Fruit fly (Drosophila melanogaster) whole organism, larva: ENCODE results near the gene lqfR.

Source experiments
- noc ChIP-seq: fragments of 200-800 bp; sonication (Bioruptor generic); optimal IDR thresholded peaks from 3 replicates; lab custom pipeline; 2019; ENCODE audit warnings: missing biosample characterization, mild to moderate bottlenecking, missing genetic modification characterization, moderate library complexity

Gene lqfR

dm6 chr3R:22447195-22447873, 36.2 kb downstream of the lqfR start, which contains the start of gene CG34288:
Gene CG34288, minus strand, starts transcription at chr3R:22447263.
- peak; percentile 35 for TF ChIP-seq noc (tag; lab: Kevin White, UChicago)

- TF ChIP-seq noc (tag; lab: Kevin White, UChicago) = peak; percentile 28
Observed at dm6 chr3R:22447874-22448254, 36.8 kb downstream of the lqfR start, which contains the start of gene CG34376. Gene CG34376, plus strand, starts transcription at chr3R:22448099.

DNA sequence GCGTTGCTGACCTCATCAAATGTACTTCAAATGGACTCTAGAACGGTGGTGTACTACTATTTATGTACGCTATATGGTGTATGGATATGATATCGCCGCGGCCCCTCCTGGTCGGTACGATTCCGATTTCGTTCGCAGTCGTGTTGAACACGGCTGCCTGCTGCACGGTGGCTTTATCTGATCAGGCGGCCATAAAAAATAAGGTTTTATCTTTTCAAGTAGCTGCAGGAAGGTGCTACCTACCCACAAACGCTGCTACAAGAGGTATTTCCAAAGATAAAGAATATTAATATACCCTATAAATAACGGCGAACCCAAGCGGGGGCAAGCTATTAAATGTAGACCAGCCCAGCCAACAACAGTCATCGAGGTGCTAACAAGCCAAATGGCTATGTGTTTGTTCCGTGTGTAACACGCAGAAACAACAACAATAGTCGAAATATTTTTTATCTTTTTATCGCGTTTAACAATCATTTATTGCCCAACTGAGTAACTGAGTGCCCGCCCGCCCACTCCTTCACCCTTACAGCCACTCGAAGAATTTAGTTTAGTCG, 38.8 kb downstream of the lqfR start:
- TF ChIP-seq noc (tag; lab: Kevin White, UChicago) = no peak

DNA sequence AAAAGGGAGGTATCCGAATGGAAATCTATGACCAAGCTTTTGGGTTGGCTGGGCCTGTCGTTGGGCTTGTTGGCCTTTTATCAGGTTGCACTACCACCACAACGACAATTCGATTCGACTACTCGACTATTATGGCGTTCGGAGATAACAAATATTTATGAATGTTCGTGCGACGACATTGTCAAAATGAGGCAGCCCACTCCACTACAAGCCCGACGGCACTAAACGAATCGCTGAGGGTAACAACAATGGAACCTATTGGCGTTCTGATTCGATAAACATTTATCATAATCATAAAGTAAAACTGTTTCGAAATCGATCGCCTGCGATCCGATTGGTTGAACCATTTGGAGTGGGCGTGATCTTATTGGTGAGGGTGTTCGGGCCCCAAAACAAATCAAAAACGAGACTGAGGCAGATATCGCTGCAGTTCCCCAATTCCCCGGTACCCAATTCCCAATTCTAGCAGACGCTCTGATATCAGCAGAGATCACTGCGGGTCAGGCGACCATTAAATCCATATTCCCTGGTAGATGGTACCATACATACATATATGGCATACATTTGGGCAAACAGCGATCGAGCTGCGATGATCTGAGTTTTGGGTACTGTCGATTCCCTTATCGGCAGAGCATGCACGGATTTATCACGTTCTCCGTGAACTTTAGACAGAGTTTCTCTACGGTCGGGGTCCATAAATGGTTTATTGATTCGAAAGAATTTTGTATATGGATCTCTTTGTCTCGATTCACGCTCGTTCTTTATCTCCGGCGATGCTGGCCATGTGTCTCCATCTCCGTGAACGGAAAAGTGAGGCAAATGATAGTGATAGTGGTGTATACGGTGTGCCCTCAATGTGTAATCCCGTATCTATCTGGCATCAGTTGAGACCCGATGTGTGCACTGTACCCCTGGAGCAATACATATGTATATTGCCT, 43.6 kb downstream of the lqfR start:
- TF ChIP-seq noc (tag; lab: Kevin White, UChicago) = no peak

DNA sequence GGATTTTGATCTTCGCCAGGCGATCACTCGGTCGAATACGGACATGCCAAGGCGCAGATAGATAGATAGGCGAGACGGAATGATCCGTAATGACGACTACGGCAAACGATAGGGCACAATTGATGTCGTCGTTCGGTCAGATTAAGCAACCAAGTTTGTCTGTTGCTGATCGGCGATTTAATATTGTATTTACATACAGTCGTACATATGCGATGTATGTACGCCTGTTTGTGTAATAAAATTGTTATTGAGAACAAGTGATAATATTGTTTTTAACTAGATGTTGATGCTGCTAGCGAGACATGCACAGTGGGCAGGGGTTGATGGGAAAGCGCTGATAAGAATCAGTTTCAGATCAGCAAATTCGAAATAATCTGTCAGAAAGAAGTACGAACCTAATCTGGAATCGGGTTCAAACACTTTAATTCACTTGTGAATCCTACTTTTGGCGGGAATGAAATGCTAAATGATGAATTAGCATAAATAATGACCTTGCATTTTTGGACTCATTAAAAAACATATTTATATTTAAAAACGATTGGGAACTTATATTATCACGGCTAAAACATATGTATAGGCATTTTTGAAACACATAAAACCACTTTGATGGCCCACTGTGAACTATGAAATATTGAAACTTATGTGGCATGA, 44.4 kb downstream of the lqfR start:
- peak; percentile 24 for TF ChIP-seq noc (tag; lab: Kevin White, UChicago)

- no peak for TF ChIP-seq noc (tag; lab: Kevin White, UChicago)
Observed at dm6 chr3R:22456007-22456406, 44.9 kb downstream of the lqfR start.

- TF ChIP-seq noc (tag; lab: Kevin White, UChicago) = no peak
Observed at dm6 chr3R:22461673-22462585, 50.8 kb downstream of the lqfR start, which contains the start of the genes Rpn7 and AP-2mu. Gene Rpn7, minus strand, starts transcription at chr3R:22462054. Gene AP-2mu, plus strand, starts transcription at chr3R:22462455.

dm6 chr3R:22464611-22465113, 53.6 kb downstream of the lqfR start, which contains the start of gene CG7054:
Gene CG7054, plus strand, starts transcription at chr3R:22464985.
- peak; percentile 73 for TF ChIP-seq noc (tag; lab: Kevin White, UChicago)

- TF ChIP-seq noc (tag; lab: Kevin White, UChicago) = no peak
Observed at dm6 chr3R:22465138-22465537, 54.0 kb downstream of the lqfR start.

DNA sequence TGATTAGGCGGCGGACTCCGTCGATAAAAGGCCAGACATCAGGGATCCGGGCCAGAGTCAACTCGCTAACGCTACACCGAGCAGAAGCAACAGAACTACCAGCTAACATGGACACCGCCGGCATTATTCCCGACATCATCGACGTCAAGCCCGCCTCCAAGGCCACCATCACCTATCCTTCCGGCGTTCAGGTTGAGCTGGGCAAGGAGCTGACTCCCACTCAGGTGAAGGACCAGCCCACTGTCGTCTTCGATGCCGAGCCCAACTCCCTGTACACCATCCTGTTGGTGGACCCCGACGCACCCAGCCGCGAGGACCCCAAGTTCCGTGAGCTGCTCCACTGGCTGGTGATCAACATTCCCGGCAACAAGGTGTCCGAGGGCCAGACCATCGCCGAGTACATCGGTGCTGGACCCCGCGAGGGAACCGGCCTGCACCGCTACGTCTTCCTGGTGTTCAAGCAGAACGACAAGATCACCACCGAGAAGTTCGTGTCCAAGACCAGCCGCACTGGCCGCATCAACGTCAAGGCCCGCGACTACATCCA, 55.0 kb downstream of the lqfR start, which contains the start of gene Pebp1:
Pebp1 (plus strand) TSS at position 51 of the 547 bp plus-strand sequence.
- TF ChIP-seq noc (tag; lab: Kevin White, UChicago) = no peak

DNA sequence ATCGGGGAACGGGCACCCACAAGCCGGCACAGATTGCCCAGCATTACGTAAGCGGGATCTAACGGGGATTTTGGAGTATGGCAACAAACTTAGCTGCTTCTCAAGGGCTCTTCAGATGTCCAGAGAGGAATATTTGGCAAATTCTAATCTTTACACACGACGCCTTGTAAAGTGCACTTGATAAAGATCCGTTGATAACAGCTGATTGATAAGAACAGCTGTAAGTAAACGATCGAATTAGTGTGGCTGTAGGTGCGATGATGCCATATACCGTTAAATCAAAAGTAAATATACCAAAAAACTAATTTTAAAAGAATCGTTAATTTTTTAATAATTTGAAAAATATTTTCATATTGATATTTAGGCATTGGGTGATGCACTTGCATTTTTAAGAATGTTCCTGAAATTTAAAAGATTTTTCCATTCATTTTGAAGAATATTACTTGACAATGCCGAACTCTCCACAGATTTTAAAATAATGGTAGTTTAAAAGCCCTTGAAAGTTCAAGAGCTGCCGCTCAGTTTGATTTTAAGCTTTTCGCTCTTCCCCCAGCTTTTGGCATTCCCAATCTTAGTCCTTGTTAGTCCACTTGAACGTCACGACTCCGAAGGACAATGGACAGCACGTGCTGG, 57.0 kb downstream of the lqfR start, which contains the start of the genes CG5377 and Nrx-1:
CG5377 (minus strand) TSS at position 219 of the 633 bp plus-strand sequence.
Nrx-1 (plus strand) TSS at position 574 of the 633 bp plus-strand sequence.
- TF ChIP-seq noc (tag; lab: Kevin White, UChicago) = no peak
